Worm (Caenorhabditis elegans) whole organism, L1 larva: ENCODE results near the gene F21D5.5.

ENCODE experiments used
- alr-1 ChIP-seq: fragments of 200-800 bp; sonication (Bioruptor generic); optimal IDR thresholded peaks from 2 replicates; lab custom pipeline; 2018; ENCODE audit warnings: borderline replicate concordance, mild to moderate bottlenecking, missing genetic modification characterization, missing compliant biosample characterization
- ceh-82 ChIP-seq, 3 experiments: fragments of 150-350 bp in 1 of 3; sonication (generic microtip) in 2 of 3; optimal IDR thresholded peaks; 2 replicates each; lab custom pipeline; 2014 to 2017; ENCODE audit warnings: missing biosample characterization in 3 of 3, missing genetic modification characterization in 3 of 3

- TF ChIP-seq ceh-82 (tag; optimal IDR thresholded peaks at IDR 0.05; lab: Kevin White, UChicago) (no peak), alr-1 (tag; lab: Kevin White, UChicago) (no peak)
Observed at ce11 chrIV:8730469-8730868, 8.7 kb downstream of the F21D5.5 start, which contains the start of gene F21D5.3.
